Worm (Caenorhabditis elegans) whole organism, L1 larva: ENCODE measurements around the gene F40F8.4.

Experiments
- C04F5.9 ChIP-seq: sonication (generic microtip); optimal IDR thresholded peaks from 2 replicates; lab custom pipeline; 2016; ENCODE audit warnings: missing genetic modification characterization, missing compliant biosample characterization
- C34B4.2 ChIP-seq: sonication (generic microtip); optimal IDR thresholded peaks from 2 replicates; lab custom pipeline; 2017; ENCODE audit warnings: mild to moderate bottlenecking, missing genetic modification characterization, missing compliant biosample characterization
- Y116A8C.19 ChIP-seq: sonication (generic microtip); optimal IDR thresholded peaks from 2 replicates; lab custom pipeline; 2016; ENCODE audit warnings: missing compliant biosample characterization, missing genetic modification characterization, borderline replicate concordance
- ama-1 ChIP-seq: fragments of 150-350 bp; optimal IDR thresholded peaks from 2 replicates; lab custom pipeline; 2014
- blmp-1 ChIP-seq: fragments of 150-350 bp; optimal IDR thresholded peaks from 2 replicates; lab custom pipeline; 2014; ENCODE audit warnings: missing biosample characterization, missing genetic modification characterization
- ceh-8 ChIP-seq: fragments of 200-800 bp; sonication (Bioruptor generic); optimal IDR thresholded peaks from 2 replicates; lab custom pipeline; 2018; ENCODE audit warnings: mild to moderate bottlenecking, missing genetic modification characterization, moderate library complexity, missing compliant biosample characterization
- ceh-90 ChIP-seq: sonication (generic microtip); optimal IDR thresholded peaks from 2 replicates; lab custom pipeline; 2016; ENCODE audit warnings: missing genetic modification characterization, missing compliant biosample characterization
- dsc-1 ChIP-seq: sonication (generic microtip); optimal IDR thresholded peaks from 2 replicates; lab custom pipeline; 2016; ENCODE audit warnings: mild to moderate bottlenecking, missing genetic modification characterization, missing compliant biosample characterization
- efl-1 ChIP-seq, 4 experiments: fragments of 150-350 bp; optimal IDR thresholded peaks in 3 of 4; peaks in 1 of 4; 1 replicate in 1 of 4; 2 replicates in 3 of 4; lab custom pipeline; 2014; ENCODE audit warnings: missing biosample characterization in 2 of 4, missing genetic modification characterization in 2 of 4, missing genetic modification reagents in 2 of 4
- elt-2 ChIP-seq: sonication (generic microtip); optimal IDR thresholded peaks from 2 replicates; lab custom pipeline; 2016; ENCODE audit warnings: missing genetic modification characterization, mild to moderate bottlenecking, inconsistent platforms, missing compliant biosample characterization, missing genetic modification reagents
- ets-5 ChIP-seq: fragments of 200-800 bp; sonication (Bioruptor generic); IDR thresholded peaks from 2 replicates; pipeline ENCODE4 v1.3.6; 2022; ENCODE audit warnings: missing genetic modification characterization, missing compliant biosample characterization
- fkh-4 ChIP-seq: sonication (generic microtip); optimal IDR thresholded peaks from 2 replicates; lab custom pipeline; 2016; ENCODE audit warnings: missing compliant biosample characterization, missing genetic modification characterization, borderline replicate concordance
- hlh-4 ChIP-seq: sonication (generic microtip); optimal IDR thresholded peaks from 2 replicates; lab custom pipeline; 2016; ENCODE audit warnings: mild to moderate bottlenecking, missing genetic modification characterization, missing compliant biosample characterization
- hpl-2 ChIP-seq: fragments of 150-350 bp; optimal IDR thresholded peaks from 2 replicates; lab custom pipeline; 2014; ENCODE audit warnings: missing biosample characterization, missing genetic modification reagents, missing genetic modification characterization
- irx-1 ChIP-seq: sonication (generic microtip); optimal IDR thresholded peaks from 2 replicates; lab custom pipeline; 2016; ENCODE audit warnings: missing genetic modification characterization, missing compliant biosample characterization
- jun-1 ChIP-seq: fragments of 150-350 bp; optimal IDR thresholded peaks from 2 replicates; lab custom pipeline; 2014; ENCODE audit warnings: missing biosample characterization, missing genetic modification reagents, missing genetic modification characterization
- lin-13 ChIP-seq: fragments of 150-350 bp; optimal IDR thresholded peaks from 2 replicates; lab custom pipeline; 2014; ENCODE audit warnings: missing biosample characterization, missing genetic modification reagents, missing genetic modification characterization
- lin-14 ChIP-seq: fragments of 200-800 bp; sonication (Bioruptor generic); optimal IDR thresholded peaks from 2 replicates; lab custom pipeline; 2018; ENCODE audit warnings: mild to moderate bottlenecking, missing genetic modification characterization, moderate library complexity, missing compliant biosample characterization
- lin-15B ChIP-seq: fragments of 150-350 bp; sonication (generic microtip); optimal IDR thresholded peaks from 3 replicates; lab custom pipeline; 2014; ENCODE audit warnings: missing biosample characterization, missing genetic modification characterization
- lin-35 ChIP-seq, 2 experiments: fragments of 150-350 bp; optimal IDR thresholded peaks; 2 replicates each; lab custom pipeline; 2014; ENCODE audit warnings: missing biosample characterization in 2 of 2, missing genetic modification characterization in 2 of 2, missing genetic modification reagents in 2 of 2
- mab-9 ChIP-seq: fragments of 200-800 bp; sonication (Bioruptor generic); IDR thresholded peaks from 2 replicates; pipeline ENCODE4 v1.3.6; 2022; ENCODE audit warnings: missing genetic modification reagents, missing genetic modification characterization, missing compliant biosample characterization
- mef-2 ChIP-seq: fragments of 150-350 bp; optimal IDR thresholded peaks from 2 replicates; lab custom pipeline; 2014; ENCODE audit warnings: missing biosample characterization, missing genetic modification characterization
- mep-1 ChIP-seq: fragments of 150-350 bp; optimal IDR thresholded peaks from 2 replicates; lab custom pipeline; 2014; ENCODE audit warnings: missing biosample characterization, missing genetic modification characterization
- nhr-28 ChIP-seq: fragments of 150-350 bp; optimal IDR thresholded peaks from 2 replicates; lab custom pipeline; 2014; ENCODE audit warnings: missing biosample characterization, missing genetic modification characterization
- nhr-77 ChIP-seq: fragments of 150-350 bp; optimal IDR thresholded peaks from 2 replicates; lab custom pipeline; 2014; ENCODE audit warnings: missing biosample characterization, missing genetic modification characterization
- nhr-90 ChIP-seq: sonication (generic microtip); optimal IDR thresholded peaks from 2 replicates; lab custom pipeline; 2016; ENCODE audit warnings: mild to moderate bottlenecking, missing genetic modification characterization, missing compliant biosample characterization; ENCODE audit not compliant: poor library complexity
- pax-3 ChIP-seq: fragments of 200-800 bp; sonication (Bioruptor generic); optimal IDR thresholded peaks from 2 replicates; lab custom pipeline; 2018; ENCODE audit warnings: mild to moderate bottlenecking, missing genetic modification characterization, moderate library complexity, missing compliant biosample characterization
- rnt-1 ChIP-seq: sonication (generic microtip); optimal IDR thresholded peaks from 2 replicates; lab custom pipeline; 2016; ENCODE audit warnings: mild to moderate bottlenecking, missing genetic modification characterization, moderate library complexity, missing compliant biosample characterization
- skn-1 ChIP-seq: fragments of 150-350 bp; optimal IDR thresholded peaks from 2 replicates; lab custom pipeline; 2014; ENCODE audit warnings: missing biosample characterization, missing genetic modification characterization
- snu-23 ChIP-seq: sonication (generic microtip); optimal IDR thresholded peaks from 2 replicates; lab custom pipeline; 2016; ENCODE audit warnings: missing genetic modification characterization, missing compliant biosample characterization
- sox-4 ChIP-seq: sonication (generic microtip); optimal IDR thresholded peaks from 2 replicates; lab custom pipeline; 2016; ENCODE audit warnings: missing genetic modification characterization, missing compliant biosample characterization
- vab-15 ChIP-seq: sonication (generic microtip); optimal IDR thresholded peaks from 2 replicates; lab custom pipeline; 2017; ENCODE audit warnings: missing genotype, mild to moderate bottlenecking, missing genetic modification characterization, missing compliant biosample characterization
- zag-1 ChIP-seq: fragments of 150-350 bp; optimal IDR thresholded peaks from 2 replicates; lab custom pipeline; 2014; ENCODE audit warnings: missing biosample characterization, missing genetic modification characterization
- ztf-11 ChIP-seq, 2 experiments: sonication (generic microtip); optimal IDR thresholded peaks; 2 replicates each; lab custom pipeline; 2016 to 2017; ENCODE audit warnings: missing genetic modification characterization in 2 of 2, missing biosample characterization in 1 of 2, missing compliant biosample characterization in 1 of 2
- ztf-4 ChIP-seq: fragments of 150-350 bp; optimal IDR thresholded peaks from 2 replicates; lab custom pipeline; 2014; ENCODE audit warnings: missing biosample characterization, missing genetic modification characterization

The F40F8.4 gene

ce11 chrII:11157660-11158059, 17.6 kb upstream of the F40F8.4 start (continued):
- TF ChIP-seq nhr-90 (tag; lab: Kevin White, UChicago) (peak; percentile 61), blmp-1 (tag; lab: Kevin White, UChicago) (no peak), hpl-2 (GFP tag; lab: Kevin White, UChicago) (no peak), lin-14 (peak; percentile 56), pax-3 (tag; lab: Kevin White, UChicago) (no peak), Y116A8C.19 (no peak), ama-1 (lab: Kevin White, UChicago) (no peak), lin-13 (GFP tag; lab: Kevin White, UChicago) (no peak), skn-1 (no peak), mef-2 (tag; lab: Kevin White, UChicago) (no peak), ceh-8 (no peak)

ce11 chrII:11156160-11156559, 16.1 kb upstream of the F40F8.4 start:
- TF ChIP-seq lin-35 (GFP tag; optimal IDR thresholded peaks at IDR 0.05; lab: Kevin White, UChicago), result peak in 1 of 2 experiments; percentile 17
- TF ChIP-seq mep-1, result no peak
- no peak for TF ChIP-seq blmp-1 (tag; lab: Kevin White, UChicago)
- peak; percentile 68 for TF ChIP-seq elt-2
- no peak for TF ChIP-seq efl-1 (optimal IDR thresholded peaks at IDR 0.05; lab: Kevin White, UChicago)
- peak in 1 of 2 experiments; percentile 11 for TF ChIP-seq efl-1 (GFP tag; optimal IDR thresholded peaks at IDR 0.05 in 1 of 2; lab: Kevin White, UChicago)

ce11 chrII:11155400-11155799, 15.4 kb upstream of the F40F8.4 start:
- TF ChIP-seq snu-23, result no peak
- TF ChIP-seq ets-5, result no peak
- no peak for TF ChIP-seq rnt-1 (tag; lab: Kevin White, UChicago)
- no peak for TF ChIP-seq lin-15B (tag; lab: Kevin White, UChicago)
- no peak for TF ChIP-seq ztf-4 (tag; lab: Kevin White, UChicago)
- TF ChIP-seq C04F5.9 (tag; lab: Kevin White, UChicago), result no peak
- TF ChIP-seq C34B4.2 (tag; lab: Kevin White, UChicago), result no peak
- no peak for TF ChIP-seq nhr-28 (tag; lab: Kevin White, UChicago)
- TF ChIP-seq sox-4 (tag; lab: Kevin White, UChicago), result no peak
- TF ChIP-seq hlh-4 (tag; lab: Kevin White, UChicago), result no peak
- TF ChIP-seq nhr-77 (tag; lab: Kevin White, UChicago), result no peak
- TF ChIP-seq jun-1 (tag; lab: Kevin White, UChicago), result no peak
- TF ChIP-seq vab-15 (tag; lab: Kevin White, UChicago), result no peak
- no peak for TF ChIP-seq irx-1
- TF ChIP-seq, all 84 proteins: peak for 0

DNA sequence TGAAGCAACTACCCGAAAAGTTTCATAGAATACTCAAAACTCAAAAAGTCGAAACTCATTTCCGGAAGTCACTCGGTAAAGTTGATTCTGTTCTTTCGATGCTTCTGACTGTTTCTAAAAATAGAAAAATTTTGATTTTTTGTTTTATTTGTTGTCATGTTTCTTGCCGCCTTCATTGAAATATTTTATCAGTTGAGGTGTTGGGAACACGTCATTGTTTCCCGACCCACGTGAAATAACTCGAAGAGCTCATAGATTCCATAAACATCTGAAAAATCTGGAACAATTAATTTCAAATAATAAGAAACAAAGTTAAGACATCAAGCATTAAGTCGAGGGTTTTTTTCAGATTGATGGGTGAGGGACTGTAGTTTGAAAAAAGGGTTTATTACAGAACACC, 14.9 kb upstream of the F40F8.4 start:
- TF ChIP-seq mab-9 (GFP tag; lab: Robert Waterston, UW), result no peak
- TF ChIP-seq ceh-90, result no peak
- no peak for TF ChIP-seq zag-1 (tag; lab: Kevin White, UChicago)
- TF ChIP-seq ama-1 (lab: Kevin White, UChicago), result no peak
- no peak for TF ChIP-seq dsc-1 (tag; lab: Kevin White, UChicago)
- peak; percentile 12 for TF ChIP-seq elt-2
- TF ChIP-seq, all 84 proteins: peak for 1

DNA sequence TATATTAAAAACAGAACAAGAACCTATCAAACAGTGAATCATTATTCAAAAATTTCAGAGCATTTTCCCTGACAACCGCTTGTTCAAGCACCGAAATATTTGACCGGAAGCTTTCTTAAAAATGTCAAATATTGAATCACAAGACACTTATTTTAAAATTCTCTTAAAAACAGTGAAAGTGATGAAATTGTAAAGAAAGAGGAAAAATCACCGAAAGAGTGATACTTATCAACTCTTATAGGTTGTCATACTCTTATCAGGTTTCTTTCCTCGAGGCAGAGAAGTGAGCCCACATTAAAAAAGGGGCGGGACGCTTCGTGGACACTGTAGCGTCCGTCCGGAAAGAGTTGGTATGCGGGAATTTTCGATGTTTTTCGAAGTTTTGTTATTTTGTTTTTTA, 13.8 kb upstream of the F40F8.4 start:
- TF ChIP-seq ztf-4 (tag; lab: Kevin White, UChicago) (no peak), elt-2 (peak; percentile 72), ztf-11 (tag; optimal IDR thresholded peaks at IDR 0.05; lab: Kevin White, UChicago) (no peak)

ce11 chrII:11153080-11153479, 13.0 kb upstream of the F40F8.4 start:
- no peak for TF ChIP-seq rnt-1 (tag; lab: Kevin White, UChicago)
- TF ChIP-seq fkh-4 (tag; lab: Kevin White, UChicago), result no peak
- TF ChIP-seq elt-2, result peak; percentile 9
- no peak for TF ChIP-seq nhr-77 (tag; lab: Kevin White, UChicago)
